Worm (Caenorhabditis elegans) whole organism, L2 larva: ENCODE measurements around the gene F49C12.6.

Experiments
- ZK546.5 ChIP-seq: sonication (generic microtip); optimal IDR thresholded peaks from 2 replicates; lab custom pipeline; 2017; ENCODE audit warnings: missing biosample characterization, missing genetic modification characterization
- elt-1 ChIP-seq: fragments of 150-350 bp; optimal IDR thresholded peaks from 2 replicates; lab custom pipeline; 2014; ENCODE audit warnings: missing biosample characterization, missing genetic modification characterization
- nhr-11 ChIP-seq: fragments of 150-350 bp; optimal IDR thresholded peaks from 2 replicates; lab custom pipeline; 2014; ENCODE audit warnings: missing biosample characterization, missing genetic modification characterization
- nhr-12 ChIP-seq: fragments of 150-350 bp; optimal IDR thresholded peaks from 2 replicates; lab custom pipeline; 2014; ENCODE audit warnings: missing biosample characterization, missing genetic modification characterization
- nhr-237 ChIP-seq: fragments of 150-350 bp; optimal IDR thresholded peaks from 2 replicates; lab custom pipeline; 2014; ENCODE audit warnings: missing biosample characterization, missing genetic modification characterization
- nhr-77 ChIP-seq: fragments of 150-350 bp; optimal IDR thresholded peaks from 2 replicates; lab custom pipeline; 2014; ENCODE audit warnings: missing biosample characterization, missing genetic modification characterization
- skn-1 ChIP-seq: sonication (generic microtip); optimal IDR thresholded peaks from 2 replicates; lab custom pipeline; 2017; ENCODE audit warnings: missing biosample characterization, missing genetic modification characterization
- snpc-4 ChIP-seq: fragments of 150-350 bp; optimal IDR thresholded peaks from 2 replicates; lab custom pipeline; 2014; ENCODE audit warnings: missing biosample characterization, missing genetic modification characterization
- unc-39 ChIP-seq: fragments of 150-350 bp; optimal IDR thresholded peaks from 2 replicates; lab custom pipeline; 2014; ENCODE audit warnings: missing biosample characterization, missing genetic modification characterization
- unc-55 ChIP-seq: fragments of 150-350 bp; sonication (generic microtip); optimal IDR thresholded peaks from 3 replicates; lab custom pipeline; 2014; ENCODE audit warnings: missing biosample characterization, missing genetic modification reagents, missing genetic modification characterization
- unc-62 ChIP-seq: fragments of 150-350 bp; optimal IDR thresholded peaks from 2 replicates; lab custom pipeline; 2014; ENCODE audit warnings: missing biosample characterization, missing genetic modification reagents, missing genetic modification characterization
- zag-1 ChIP-seq: fragments of 150-350 bp; optimal IDR thresholded peaks from 2 replicates; lab custom pipeline; 2014; ENCODE audit warnings: missing biosample characterization, missing genetic modification characterization
- ztf-4 ChIP-seq: fragments of 150-350 bp; optimal IDR thresholded peaks from 2 replicates; lab custom pipeline; 2014; ENCODE audit warnings: missing biosample characterization, missing genetic modification characterization

DNA sequence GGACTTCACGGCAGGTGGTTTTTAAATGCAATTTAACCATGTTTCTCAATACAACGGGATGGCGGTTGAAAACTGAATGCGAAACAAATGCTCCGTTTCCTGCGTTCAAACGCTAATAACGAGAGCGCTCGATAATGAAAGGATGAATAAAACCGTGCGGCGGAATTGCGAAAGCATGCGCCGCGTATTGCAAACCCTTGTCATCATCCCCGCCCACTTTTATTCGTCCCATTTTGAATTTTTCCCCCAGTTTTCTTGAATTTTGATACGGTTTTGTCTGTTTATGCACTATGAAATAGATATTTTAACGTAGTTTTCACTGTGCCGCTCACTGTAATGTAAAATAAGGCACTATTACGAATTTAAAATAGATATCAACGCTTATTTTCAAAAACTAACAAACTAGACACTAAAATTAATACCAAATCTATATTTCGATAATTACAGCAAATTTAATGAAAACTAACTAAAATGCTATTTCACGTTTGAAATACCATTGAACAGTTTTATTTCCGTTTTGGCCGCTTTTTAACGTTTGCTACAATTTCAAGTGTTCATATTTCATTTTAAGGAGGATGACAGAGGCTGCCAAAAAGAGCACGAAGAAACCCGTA, 7.3 kb upstream of the F49C12.6 start, which contains the start of the genes F49C12.9 and rpn-7:
- TF ChIP-seq snpc-4 (tag; lab: Kevin White, UChicago): no peak
- TF ChIP-seq skn-1: peak; percentile 97
- no peak for TF ChIP-seq nhr-237 (tag; lab: Kevin White, UChicago)
- no peak for TF ChIP-seq unc-39 (tag; lab: Kevin White, UChicago)
- no peak for TF ChIP-seq ztf-4 (tag; lab: Kevin White, UChicago)
- TF ChIP-seq nhr-11 (tag; lab: Kevin White, UChicago): no peak
- no peak for TF ChIP-seq zag-1 (tag; lab: Kevin White, UChicago)
- peak; percentile 65 for TF ChIP-seq unc-55
- no peak for TF ChIP-seq ZK546.5 (tag; lab: Kevin White, UChicago)
- TF ChIP-seq nhr-12 (tag; lab: Kevin White, UChicago): no peak
- no peak for TF ChIP-seq unc-62
- no peak for TF ChIP-seq nhr-77
- TF ChIP-seq elt-1 (tag; lab: Kevin White, UChicago): no peak
